Fruit fly (Drosophila melanogaster) whole organism, embryonic: Measurements from ENCODE around the gene Sas-4.

ENCODE experiments used
- Abd-B ChIP-seq: fragments of 200-800 bp; sonication (Bioruptor generic); optimal IDR thresholded peaks from 2 replicates; lab custom pipeline; 2018; ENCODE audit warnings: missing biosample characterization, mild to moderate bottlenecking, missing genetic modification characterization, moderate library complexity
- CG10267 ChIP-seq: fragments of 200-800 bp; sonication (Bioruptor generic); optimal IDR thresholded peaks from 2 replicates; lab custom pipeline; 2018; ENCODE audit warnings: missing biosample characterization, mild to moderate bottlenecking, missing genetic modification characterization, moderate library complexity
- CG10462 ChIP-seq: fragments of 200-800 bp; sonication (Bioruptor generic); optimal IDR thresholded peaks from 2 replicates; lab custom pipeline; 2016; ENCODE audit warnings: missing biosample characterization, missing genetic modification characterization
- CG12104 ChIP-seq: fragments of 200-800 bp; sonication (Bioruptor generic); optimal IDR thresholded peaks from 3 replicates; lab custom pipeline; 2016; ENCODE audit warnings: missing biosample characterization, missing genetic modification characterization
- CG2712 ChIP-seq: fragments of 200-800 bp; optimal IDR thresholded peaks from 3 replicates; lab custom pipeline; 2019; ENCODE audit warnings: missing biosample characterization, mild to moderate bottlenecking, missing genetic modification characterization, moderate library complexity
- CG32532 ChIP-seq: fragments of 200-800 bp; sonication (Bioruptor generic); IDR thresholded peaks from 2 replicates; pipeline ENCODE4 v1.3.6; 2022; ENCODE audit warnings: missing biosample characterization, missing genetic modification characterization
- CG33213 ChIP-seq: fragments of 200-800 bp; sonication (Bioruptor generic); optimal IDR thresholded peaks from 3 replicates; lab custom pipeline; 2016; ENCODE audit warnings: missing biosample characterization, missing genetic modification characterization
- CG4282 ChIP-seq: fragments of 200-800 bp; sonication (Bioruptor generic); optimal IDR thresholded peaks from 2 replicates; lab custom pipeline; 2016; ENCODE audit warnings: missing biosample characterization, missing genetic modification characterization
- CG6683 ChIP-seq: fragments of 200-800 bp; sonication (Bioruptor generic); optimal IDR thresholded peaks from 2 replicates; lab custom pipeline; 2017; ENCODE audit warnings: missing biosample characterization, mild to moderate bottlenecking, missing genetic modification characterization, missing genetic modification reagents
- CG6689 ChIP-seq: fragments of 200-800 bp; sonication (Bioruptor generic); IDR thresholded peaks from 2 replicates; pipeline ENCODE4 v1.3.6; 2022; ENCODE audit warnings: missing biosample characterization, missing genetic modification characterization
- CG6791 ChIP-seq: fragments of 200-800 bp; sonication (Bioruptor generic); IDR thresholded peaks from 3 replicates; pipeline ENCODE4 v1.3.6; 2022; ENCODE audit warnings: missing biosample characterization, missing genetic modification characterization; ENCODE audit not compliant: partially characterized antibody
- CG7786 ChIP-seq: fragments of 200-800 bp; sonication (Bioruptor generic); optimal IDR thresholded peaks from 2 replicates; lab custom pipeline; 2016; ENCODE audit warnings: missing biosample characterization, missing genetic modification characterization
- CG7928 ChIP-seq: fragments of 200-800 bp; sonication (Bioruptor generic); optimal IDR thresholded peaks from 2 replicates; lab custom pipeline; 2017; ENCODE audit warnings: missing biosample characterization, mild to moderate bottlenecking, missing genetic modification characterization
- CG8089 ChIP-seq: fragments of 200-800 bp; sonication (Bioruptor generic); optimal IDR thresholded peaks from 3 replicates; lab custom pipeline; 2016; ENCODE audit warnings: missing biosample characterization, missing genetic modification characterization
- CG8388 ChIP-seq: fragments of 200-800 bp; sonication (Bioruptor generic); optimal IDR thresholded peaks from 2 replicates; lab custom pipeline; 2019; ENCODE audit warnings: missing biosample characterization, mild to moderate bottlenecking, missing genetic modification characterization, moderate library complexity
- CHES-1-like ChIP-seq: fragments of 200-800 bp; sonication (Bioruptor generic); optimal IDR thresholded peaks from 2 replicates; lab custom pipeline; 2016; ENCODE audit warnings: missing biosample characterization, missing genetic modification characterization
- Chrac-16 ChIP-seq: fragments of 200-800 bp; sonication (Bioruptor generic); optimal IDR thresholded peaks from 3 replicates; lab custom pipeline; 2016; ENCODE audit warnings: missing biosample characterization, missing genetic modification characterization
- CoRest ChIP-seq: fragments of 200-800 bp; sonication (Bioruptor generic); optimal IDR thresholded peaks from 3 replicates; lab custom pipeline; 2018; ENCODE audit warnings: missing biosample characterization, mild to moderate bottlenecking, missing genetic modification characterization, moderate library complexity
- Dll ChIP-seq: fragments of 200-800 bp; sonication (Bioruptor generic); IDR thresholded peaks from 4 replicates; pipeline ENCODE4 v1.3.6; 2022; ENCODE audit warnings: missing biosample characterization, missing genetic modification characterization; ENCODE audit not compliant: partially characterized antibody
- E2f1 ChIP-seq: fragments of 200-800 bp; sonication (Bioruptor generic); IDR thresholded peaks from 2 replicates; pipeline ENCODE4 v1.3.6; 2022; ENCODE audit warnings: missing biosample characterization, missing genetic modification characterization
- Elba2 ChIP-seq: fragments of 200-800 bp; sonication (Bioruptor generic); optimal IDR thresholded peaks from 3 replicates; lab custom pipeline; 2016; ENCODE audit warnings: missing biosample characterization, missing genetic modification characterization
- HLHmδ ChIP-seq: fragments of 200-800 bp; sonication (Bioruptor generic); optimal IDR thresholded peaks from 2 replicates; lab custom pipeline; 2018; ENCODE audit warnings: missing biosample characterization, mild to moderate bottlenecking, missing genetic modification characterization, moderate library complexity
- Jarid2 ChIP-seq: fragments of 200-800 bp; sonication (Bioruptor generic); optimal IDR thresholded peaks from 3 replicates; lab custom pipeline; 2017; ENCODE audit warnings: mild to moderate bottlenecking, missing biosample characterization, missing genetic modification reagents, missing genetic modification characterization
- Mad ChIP-seq: fragments of 200-800 bp; sonication (Bioruptor generic); optimal IDR thresholded peaks from 2 replicates; lab custom pipeline; 2016; ENCODE audit warnings: missing biosample characterization, missing genetic modification characterization
- Nf-YA ChIP-seq: fragments of 200-800 bp; sonication (Bioruptor generic); IDR thresholded peaks from 2 replicates; pipeline ENCODE4 v1.3.6; 2022; ENCODE audit warnings: missing biosample characterization, missing genetic modification characterization
- Ptx1 ChIP-seq: fragments of 200-800 bp; sonication (Bioruptor generic); IDR thresholded peaks from 2 replicates; pipeline ENCODE4 v1.3.6; 2022; ENCODE audit warnings: missing biosample characterization, missing genetic modification characterization
- Stat92E ChIP-seq, 3 experiments: fragments of >200 bp in 2 of 3; fragments of 200-800 bp in 1 of 3; sonication (Bioruptor generic) in 1 of 3; optimal IDR thresholded peaks; 2 replicates each; lab custom pipeline; 2017 to 2019; ENCODE audit warnings: missing biosample characterization in 3 of 3, missing genetic modification characterization in 3 of 3, mild to moderate bottlenecking in 1 of 3, moderate library complexity in 1 of 3
- Usf ChIP-seq: fragments of 200-800 bp; sonication (Bioruptor generic); optimal IDR thresholded peaks from 2 replicates; lab custom pipeline; 2017; ENCODE audit warnings: missing genotype, missing biosample characterization, missing genetic modification characterization
- ash1 ChIP-seq: fragments of 200-800 bp; sonication (Bioruptor generic); optimal IDR thresholded peaks from 2 replicates; lab custom pipeline; 2018; ENCODE audit warnings: missing biosample characterization, mild to moderate bottlenecking, missing genetic modification characterization
- bab2 ChIP-seq: fragments of 200-800 bp; sonication (Bioruptor generic); optimal IDR thresholded peaks from 2 replicates; lab custom pipeline; 2016; ENCODE audit warnings: missing biosample characterization, missing genetic modification characterization
- br ChIP-seq: fragments of >200 bp; optimal IDR thresholded peaks from 2 replicates; lab custom pipeline; 2017
- chif ChIP-seq, 2 experiments: fragments of 200-800 bp; sonication (Bioruptor generic); optimal IDR thresholded peaks; 3 replicates each; lab custom pipeline; 2016; ENCODE audit warnings: missing biosample characterization in 2 of 2, missing genetic modification characterization in 2 of 2
- chinmo ChIP-seq: fragments of 200-800 bp; sonication (Bioruptor generic); IDR thresholded peaks from 4 replicates; pipeline ENCODE4 v1.3.6; 2022; ENCODE audit warnings: missing biosample characterization, missing genetic modification characterization; ENCODE audit not compliant: partially characterized antibody
- crc ChIP-seq: fragments of 200-800 bp; sonication (Bioruptor generic); optimal IDR thresholded peaks from 2 replicates; lab custom pipeline; 2016; ENCODE audit warnings: missing biosample characterization, missing genetic modification characterization
- dan ChIP-seq: fragments of 200-800 bp; sonication (Bioruptor generic); IDR thresholded peaks from 2 replicates; pipeline ENCODE4 v1.3.6; 2022; ENCODE audit warnings: missing biosample characterization, missing genetic modification characterization
- exex ChIP-seq: fragments of 200-800 bp; sonication (Bioruptor generic); optimal IDR thresholded peaks from 4 replicates; lab custom pipeline; 2018; ENCODE audit warnings: missing biosample characterization, mild to moderate bottlenecking, missing genetic modification characterization, moderate library complexity
- fu2 ChIP-seq: fragments of 200-800 bp; sonication (Bioruptor generic); optimal IDR thresholded peaks from 2 replicates; lab custom pipeline; 2016; ENCODE audit warnings: missing biosample characterization, missing genetic modification characterization
- gro ChIP-seq: fragments of 200-800 bp; sonication (Bioruptor generic); optimal IDR thresholded peaks from 2 replicates; lab custom pipeline; 2016; ENCODE audit warnings: missing biosample characterization, missing genetic modification characterization
- h ChIP-seq: fragments of >200 bp; optimal IDR thresholded peaks from 2 replicates; lab custom pipeline; 2017
- insv ChIP-seq, 2 experiments: fragments of 200-800 bp; sonication (Bioruptor generic); optimal IDR thresholded peaks; 3 replicates each; lab custom pipeline; 2016 to 2018; ENCODE audit warnings: missing biosample characterization in 2 of 2, missing genetic modification characterization in 2 of 2
- kay ChIP-seq: fragments of 200-800 bp; sonication (Bioruptor generic); optimal IDR thresholded peaks from 2 replicates; lab custom pipeline; 2016; ENCODE audit warnings: missing biosample characterization, missing genetic modification characterization
- knrl ChIP-seq: fragments of 200-800 bp; sonication (Bioruptor generic); IDR thresholded peaks from 3 replicates; pipeline ENCODE4 v1.3.6; 2022; ENCODE audit warnings: missing biosample characterization, missing genetic modification characterization; ENCODE audit not compliant: partially characterized antibody
- mirr ChIP-seq: fragments of 200-800 bp; sonication (Bioruptor generic); optimal IDR thresholded peaks from 3 replicates; lab custom pipeline; 2018; ENCODE audit warnings: missing biosample characterization, mild to moderate bottlenecking, missing genetic modification characterization
- pros ChIP-seq: fragments of 200-800 bp; sonication (Bioruptor generic); optimal IDR thresholded peaks from 3 replicates; lab custom pipeline; 2019; ENCODE audit warnings: missing biosample characterization, mild to moderate bottlenecking, missing genetic modification characterization, moderate library complexity
- pum ChIP-seq: fragments of 200-800 bp; sonication (Bioruptor generic); optimal IDR thresholded peaks from 2 replicates; lab custom pipeline; 2016; ENCODE audit warnings: missing biosample characterization, missing genetic modification characterization
- scrt ChIP-seq: fragments of 200-800 bp; sonication (Bioruptor generic); optimal IDR thresholded peaks from 2 replicates; lab custom pipeline; 2018; ENCODE audit warnings: missing biosample characterization, mild to moderate bottlenecking, missing genetic modification characterization, moderate library complexity
- sisA ChIP-seq: fragments of 200-800 bp; sonication (Bioruptor generic); IDR thresholded peaks from 2 replicates; pipeline ENCODE4 v1.3.6; 2022; ENCODE audit warnings: missing biosample characterization, missing genetic modification characterization
- sna ChIP-seq: fragments of 200-800 bp; sonication (Bioruptor generic); IDR thresholded peaks from 2 replicates; pipeline ENCODE4 v1.3.6; 2022; ENCODE audit warnings: missing biosample characterization, missing genetic modification characterization; ENCODE audit not compliant: partially characterized antibody
- vfl ChIP-seq: fragments of 200-800 bp; sonication (Bioruptor generic); optimal IDR thresholded peaks from 2 replicates; lab custom pipeline; 2016; ENCODE audit warnings: missing biosample characterization, missing genetic modification characterization
- yki ChIP-seq: fragments of >200 bp; optimal IDR thresholded peaks from 3 replicates; lab custom pipeline; 2018

Sas-4 gene

DNA sequence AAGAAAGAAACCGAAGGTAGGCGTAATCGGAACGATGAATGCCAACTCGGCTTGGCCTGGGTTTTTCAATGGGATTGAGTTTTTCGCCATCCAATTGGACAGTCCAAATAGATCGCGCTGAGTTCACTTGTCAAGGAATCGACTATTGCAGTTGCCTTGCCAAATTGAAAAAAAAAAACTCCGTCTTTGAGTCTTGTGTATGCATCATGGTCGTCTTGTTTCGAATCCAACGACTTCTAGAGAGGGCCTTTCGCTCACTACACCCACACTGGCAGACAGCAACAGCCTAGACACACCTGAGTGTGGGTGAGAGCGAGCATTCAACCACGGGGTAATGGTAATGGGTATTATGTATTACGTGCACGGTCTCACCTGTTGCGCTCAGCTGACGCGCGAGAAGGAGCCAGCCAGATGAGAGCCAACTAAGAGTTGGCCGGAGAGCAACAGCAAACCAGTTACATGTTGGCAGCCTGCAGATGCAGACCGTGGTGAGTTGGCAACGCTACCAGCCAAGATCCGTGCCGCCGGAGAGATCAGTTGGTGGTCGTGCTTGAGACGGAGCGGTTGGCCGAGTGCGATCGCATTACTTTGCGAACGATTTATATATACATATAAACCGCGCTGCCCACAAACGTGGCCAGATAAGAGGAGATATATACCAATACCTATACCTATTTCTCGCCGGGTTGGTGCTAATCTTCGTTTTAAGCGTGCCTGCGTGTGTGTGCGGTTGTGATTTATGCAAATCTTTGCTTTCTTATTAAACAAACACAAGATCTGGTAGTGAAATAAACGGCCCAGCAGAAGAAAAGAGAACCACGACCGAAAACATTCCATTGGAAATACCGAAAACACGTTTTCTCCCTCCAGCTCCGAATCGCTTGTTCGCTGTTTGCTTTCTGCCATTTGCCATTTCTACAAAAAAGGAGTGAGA is 11.5 kb downstream of the Sas-4 start, which contains the start of gene sas (continued):
- TF ChIP-seq insv (GFP tag; optimal IDR thresholded peaks at IDR 0.05; lab: Kevin White, UChicago): peak; percentile 33 to 93
- TF ChIP-seq mirr (GFP tag; lab: Kevin White, UChicago): no peak
- TF ChIP-seq Stat92E (GFP tag; optimal IDR thresholded peaks at IDR 0.05; lab: Kevin White, UChicago): peak in 1 of 3 experiments; percentile 11
- peak; percentile 92 for TF ChIP-seq Jarid2 (GFP tag; lab: Kevin White, UChicago)
- no peak for TF ChIP-seq Chrac-16 (GFP tag; lab: Kevin White, UChicago)
- TF ChIP-seq HLHmδ (GFP tag; lab: Kevin White, UChicago): no peak
- no peak for TF ChIP-seq dan (GFP tag; lab: Robert Waterston, UW)
- TF ChIP-seq CG4282 (GFP tag; lab: Kevin White, UChicago): no peak
- no peak for TF ChIP-seq crc (GFP tag; lab: Kevin White, UChicago)
- no peak for TF ChIP-seq ash1 (GFP tag; lab: Kevin White, UChicago)
- no peak for TF ChIP-seq CG10267
- TF ChIP-seq br (lab: Kevin White, UChicago): no peak
- 0 out of 3 replicates have a peak, but pooled peaks have one; percentile 0 for TF ChIP-seq CG6791
- no peak for TF ChIP-seq CG6689 (GFP tag; lab: Robert Waterston, UW)
- peak; percentile 93 for TF ChIP-seq chinmo
- no peak for TF ChIP-seq gro (GFP tag; lab: Kevin White, UChicago)
- no peak for TF ChIP-seq CG2712 (tag; lab: Kevin White, UChicago)
- TF ChIP-seq CG7928 (GFP tag; lab: Kevin White, UChicago): no peak
- TF ChIP-seq CG32532 (GFP tag; lab: Robert Waterston, UW): peak; percentile 40; the same call in 1 of the 2 replicates
- no peak for TF ChIP-seq Abd-B
- TF ChIP-seq CG6683 (GFP tag; lab: Kevin White, UChicago): no peak
- TF ChIP-seq CHES-1-like (GFP tag; lab: Kevin White, UChicago): no peak
- TF ChIP-seq pum (GFP tag; lab: Kevin White, UChicago): no peak
- no peak for TF ChIP-seq E2f1
- no peak for TF ChIP-seq CG7786 (GFP tag; lab: Kevin White, UChicago)
- TF ChIP-seq exex (tag; lab: Kevin White, UChicago): no peak
- TF ChIP-seq pros: peak; percentile 60
- no peak for TF ChIP-seq sisA (GFP tag; lab: Robert Waterston, UW)
- no peak for TF ChIP-seq Ptx1 (GFP tag; lab: Robert Waterston, UW)
- peak; percentile 14 for TF ChIP-seq yki
- peak; percentile 76 for TF ChIP-seq Elba2
- TF ChIP-seq kay (GFP tag; lab: Kevin White, UChicago): no peak
- no peak for TF ChIP-seq vfl (GFP tag; lab: Kevin White, UChicago)
- TF ChIP-seq fu2: no peak
- TF ChIP-seq CoRest (tag; lab: Kevin White, UChicago): no peak
- no peak for TF ChIP-seq h (lab: Kevin White, UChicago)
- TF ChIP-seq CG10462 (GFP tag; lab: Kevin White, UChicago): no peak
- no peak for TF ChIP-seq Usf (GFP tag; lab: Kevin White, UChicago)
- TF ChIP-seq chif (GFP tag; optimal IDR thresholded peaks at IDR 0.05; lab: Kevin White, UChicago): no peak
- TF ChIP-seq CG8089: no peak
- TF ChIP-seq Mad (GFP tag; lab: Kevin White, UChicago): no peak
- no peak for TF ChIP-seq CG8388 (GFP tag; lab: Kevin White, UChicago)
- TF ChIP-seq scrt (GFP tag; lab: Kevin White, UChicago): no peak
- no peak for TF ChIP-seq CG33213
- TF ChIP-seq knrl (GFP tag; lab: Robert Waterston, UW): no peak
- TF ChIP-seq sna (GFP tag; lab: Robert Waterston, UW): no peak
- no peak for TF ChIP-seq bab2
- peak; percentile 24; the same call in 1 of the 4 replicates for TF ChIP-seq Dll (GFP tag; lab: Robert Waterston, UW)
- no peak for TF ChIP-seq CG12104 (GFP tag; lab: Kevin White, UChicago)
- no peak for TF ChIP-seq Nf-YA (GFP tag; lab: Robert Waterston, UW)
